Worm (Caenorhabditis elegans) whole organism, L4 larva: ENCODE results near the gene nuo-4.
A peak's percentile ranks its signal among the peaks of the same experiment; 100 is the strongest.

Experiments used
- F10B5.3 ChIP-seq: sonication (generic microtip); optimal IDR thresholded peaks from 2 replicates; lab custom pipeline; 2016; ENCODE audit warnings: mild to moderate bottlenecking, missing genetic modification characterization, missing compliant biosample characterization
- F37D6.2 ChIP-seq: sonication (generic microtip); optimal IDR thresholded peaks from 2 replicates; lab custom pipeline; 2016; ENCODE audit warnings: mild to moderate bottlenecking, missing genetic modification characterization, missing compliant biosample characterization
- F44E2.7 ChIP-seq: fragments of 200-800 bp; sonication (Bioruptor generic); IDR thresholded peaks from 2 replicates; pipeline ENCODE4 v2.1.2; 2022; ENCODE audit warnings: missing genetic modification characterization, missing compliant biosample characterization
- F49E8.2 ChIP-seq: sonication (generic microtip); optimal IDR thresholded peaks from 2 replicates; lab custom pipeline; 2016; ENCODE audit warnings: missing compliant biosample characterization, mild to moderate bottlenecking, missing genetic modification characterization, borderline replicate concordance
- R02D3.7 ChIP-seq: fragments of 150-350 bp; sonication (generic microtip); optimal IDR thresholded peaks from 3 replicates; lab custom pipeline; 2014; ENCODE audit warnings: missing biosample characterization, missing genetic modification characterization
- ZK337.2 ChIP-seq: fragments of 200-800 bp; sonication (Bioruptor generic); IDR thresholded peaks from 2 replicates; pipeline ENCODE4 v1.3.6; 2022; ENCODE audit warnings: missing genetic modification reagents, missing genetic modification characterization, missing compliant biosample characterization
- aha-1 ChIP-seq: fragments of 150-350 bp; peaks from one replicate; lab custom pipeline; 2014; ENCODE audit warnings: missing biosample characterization, missing genetic modification characterization
- arid-1 ChIP-seq: fragments of 200-800 bp; sonication (Bioruptor generic); conservative IDR thresholded peaks from 2 replicates; pipeline ENCODE4 v1.3.6; 2022; ENCODE audit warnings: missing genetic modification reagents, missing genetic modification characterization, missing compliant biosample characterization
- ceh-44 ChIP-seq: fragments of 200-800 bp; sonication (Bioruptor generic); IDR thresholded peaks from 2 replicates; pipeline ENCODE4 v1.3.6; 2022; ENCODE audit warnings: missing genetic modification reagents, missing genetic modification characterization, missing compliant biosample characterization
- cey-2 ChIP-seq: sonication (generic microtip); optimal IDR thresholded peaks from 3 replicates; lab custom pipeline; 2017; ENCODE audit warnings: missing genetic modification characterization, mild to moderate bottlenecking, missing compliant biosample characterization, antibody characterized with exemption, borderline replicate concordance; ENCODE audit not compliant: insufficient read depth
- ctbp-1 ChIP-seq: fragments of 200-800 bp; sonication (Bioruptor generic); IDR thresholded peaks from 2 replicates; pipeline ENCODE4 v1.3.6; 2022; ENCODE audit warnings: missing genetic modification reagents, missing genetic modification characterization, missing compliant biosample characterization
- daf-16 ChIP-seq, 3 experiments: sonication (generic microtip); optimal IDR thresholded peaks; 2 replicates each; lab custom pipeline; 2016 to 2017; ENCODE audit warnings: missing genetic modification characterization in 3 of 3, missing genetic modification reagents in 3 of 3, mild to moderate bottlenecking in 2 of 3, missing compliant biosample characterization in 2 of 3, missing biosample characterization in 1 of 3, moderate library complexity in 1 of 3
- dmd-6 ChIP-seq: fragments of 200-800 bp; sonication (Bioruptor generic); IDR thresholded peaks from 2 replicates; pipeline ENCODE4 v1.3.6; 2022; ENCODE audit warnings: missing genetic modification reagents, missing genetic modification characterization, missing compliant biosample characterization
- dmd-8 ChIP-seq: fragments of 200-800 bp; sonication (Bioruptor generic); IDR thresholded peaks from 2 replicates; pipeline ENCODE4 v1.3.6; 2022; ENCODE audit warnings: missing genetic modification characterization, missing compliant biosample characterization
- dpl-1 ChIP-seq: fragments of 150-350 bp; optimal IDR thresholded peaks from 2 replicates; lab custom pipeline; 2014; ENCODE audit warnings: missing biosample characterization, missing genetic modification reagents, missing genetic modification characterization
- duxl-1 ChIP-seq: sonication (generic microtip); optimal IDR thresholded peaks from 2 replicates; lab custom pipeline; 2016; ENCODE audit warnings: mild to moderate bottlenecking, missing genetic modification characterization, moderate library complexity, missing compliant biosample characterization; ENCODE audit not compliant: poor library complexity
- dve-1 ChIP-seq: sonication (generic microtip); optimal IDR thresholded peaks from 2 replicates; lab custom pipeline; 2017; ENCODE audit warnings: antibody characterized with exemption, mild to moderate bottlenecking, missing genetic modification characterization, missing compliant biosample characterization; ENCODE audit not compliant: insufficient read depth
- hlh-11 ChIP-seq: fragments of 200-800 bp; sonication (Bioruptor generic); optimal IDR thresholded peaks from 2 replicates; lab custom pipeline; 2018; ENCODE audit warnings: mild to moderate bottlenecking, missing genetic modification characterization, missing compliant biosample characterization
- hlh-30 ChIP-seq: sonication (generic microtip); optimal IDR thresholded peaks from 2 replicates; lab custom pipeline; 2017; ENCODE audit warnings: antibody characterized with exemption, mild to moderate bottlenecking, missing genetic modification characterization, missing compliant biosample characterization; ENCODE audit not compliant: insufficient read depth
- hmg-1.1 ChIP-seq: fragments of 200-800 bp; sonication (Bioruptor generic); IDR thresholded peaks from 2 replicates; pipeline ENCODE4 v1.3.6; 2022; ENCODE audit warnings: missing genetic modification reagents, missing genetic modification characterization, missing compliant biosample characterization
- lin-1 ChIP-seq: fragments of 200-800 bp; sonication (Bioruptor generic); IDR thresholded peaks from 2 replicates; pipeline ENCODE4 v1.3.6; 2022; ENCODE audit warnings: missing genetic modification reagents, missing genetic modification characterization, missing compliant biosample characterization
- lin-15B ChIP-seq: fragments of 150-350 bp; sonication (generic microtip); optimal IDR thresholded peaks from 3 replicates; lab custom pipeline; 2014; ENCODE audit warnings: missing biosample characterization, missing genetic modification characterization
- lir-3 ChIP-seq: sonication (generic microtip); optimal IDR thresholded peaks from 2 replicates; lab custom pipeline; 2016; ENCODE audit warnings: mild to moderate bottlenecking, missing genetic modification characterization, missing compliant biosample characterization
- madf-5 ChIP-seq, 2 experiments: fragments of 200-800 bp; sonication (Bioruptor generic); IDR thresholded peaks; 2 replicates each; pipeline ENCODE4 v1.3.6; 2022; ENCODE audit warnings: missing compliant biosample characterization in 2 of 2, missing genetic modification characterization in 2 of 2
- madf-9 ChIP-seq: fragments of 200-800 bp; sonication (Bioruptor generic); conservative IDR thresholded peaks from 2 replicates; pipeline ENCODE4 v1.3.6; 2022; ENCODE audit warnings: missing genetic modification reagents, missing genetic modification characterization, missing compliant biosample characterization
- mdl-1 ChIP-seq, 2 experiments: fragments of 150-350 bp in 1 of 2; sonication (generic microtip) in 1 of 2; optimal IDR thresholded peaks; 2 replicates each; lab custom pipeline; 2014 to 2017; ENCODE audit warnings: missing biosample characterization in 2 of 2, missing genetic modification characterization in 2 of 2
- mdt-29 ChIP-seq: fragments of 200-800 bp; sonication (Bioruptor generic); IDR thresholded peaks from 2 replicates; pipeline ENCODE4 v1.3.6; 2022; ENCODE audit warnings: missing genetic modification reagents, missing genetic modification characterization, missing compliant biosample characterization
- mep-1 ChIP-seq: fragments of 150-350 bp; sonication (generic microtip); optimal IDR thresholded peaks from 3 replicates; lab custom pipeline; 2014; ENCODE audit warnings: missing biosample characterization, missing genetic modification characterization
- mes-2 ChIP-seq: sonication (generic microtip); optimal IDR thresholded peaks from 2 replicates; lab custom pipeline; 2016; ENCODE audit warnings: missing genotype, mild to moderate bottlenecking, missing genetic modification characterization, missing compliant biosample characterization; ENCODE audit not compliant: poor library complexity, severe bottlenecking
- mxl-2 ChIP-seq: fragments of 200-800 bp; sonication (Bioruptor generic); conservative IDR thresholded peaks from 2 replicates; pipeline ENCODE4 v1.3.6; 2022; ENCODE audit warnings: missing genetic modification reagents, missing genetic modification characterization, missing compliant biosample characterization
- nhr-111 ChIP-seq: fragments of 200-800 bp; sonication (Bioruptor generic); optimal IDR thresholded peaks from 2 replicates; lab custom pipeline; 2018; ENCODE audit warnings: mild to moderate bottlenecking, missing genetic modification characterization, missing compliant biosample characterization
- nhr-237 ChIP-seq: sonication (generic microtip); optimal IDR thresholded peaks from 2 replicates; lab custom pipeline; 2017; ENCODE audit warnings: missing biosample characterization, missing genetic modification characterization
- nhr-25 ChIP-seq: sonication (generic microtip); optimal IDR thresholded peaks from 2 replicates; lab custom pipeline; 2017; ENCODE audit warnings: missing genetic modification characterization, mild to moderate bottlenecking, missing compliant biosample characterization, antibody characterized with exemption, moderate library complexity, borderline replicate concordance; ENCODE audit not compliant: insufficient read depth
- nhr-28 ChIP-seq: fragments of 150-350 bp; optimal IDR thresholded peaks from 2 replicates; lab custom pipeline; 2014; ENCODE audit warnings: missing biosample characterization, missing genetic modification characterization
- nhr-41 ChIP-seq: fragments of 200-800 bp; sonication (Bioruptor generic); IDR thresholded peaks from 2 replicates; pipeline ENCODE4 v1.3.6; 2022; ENCODE audit warnings: missing genetic modification reagents, missing genetic modification characterization, missing compliant biosample characterization
- nhr-6 ChIP-seq: fragments of 150-350 bp; optimal IDR thresholded peaks from 2 replicates; lab custom pipeline; 2014; ENCODE audit warnings: missing biosample characterization, missing genetic modification characterization
- nhr-76 ChIP-seq: fragments of 150-350 bp; optimal IDR thresholded peaks from 2 replicates; lab custom pipeline; 2014; ENCODE audit warnings: missing biosample characterization, missing genetic modification characterization
- nhr-77 ChIP-seq: fragments of 150-350 bp; optimal IDR thresholded peaks from 2 replicates; lab custom pipeline; 2014; ENCODE audit warnings: missing biosample characterization, missing genetic modification characterization
- pha-4 ChIP-seq, 2 experiments: fragments of 150-350 bp in 1 of 2; fragments of 200-800 bp in 1 of 2; sonication (Bioruptor generic) in 1 of 2; IDR thresholded peaks in 1 of 2; optimal IDR thresholded peaks in 1 of 2; 2 replicates each; pipeline versions ENCODE4 v1.3.6 to Lab custom; 2014 to 2022; ENCODE audit warnings: missing genetic modification characterization in 2 of 2, missing genetic modification reagents in 2 of 2, missing biosample characterization in 1 of 2, missing compliant biosample characterization in 1 of 2
- php-3 ChIP-seq: fragments of 200-800 bp; sonication (Bioruptor generic); IDR thresholded peaks from 2 replicates; pipeline ENCODE4 v1.3.6; 2022; ENCODE audit warnings: missing genetic modification reagents, missing genetic modification characterization, missing compliant biosample characterization
- pqm-1 ChIP-seq: sonication (generic microtip); optimal IDR thresholded peaks from 2 replicates; lab custom pipeline; 2017; ENCODE audit warnings: missing biosample characterization, missing genetic modification characterization
- sdz-12 ChIP-seq: fragments of 200-800 bp; sonication (Bioruptor generic); optimal IDR thresholded peaks from 2 replicates; lab custom pipeline; 2018; ENCODE audit warnings: mild to moderate bottlenecking, missing genetic modification characterization, missing compliant biosample characterization
- skn-1 ChIP-seq: fragments of 150-350 bp; optimal IDR thresholded peaks from 2 replicates; lab custom pipeline; 2014; ENCODE audit warnings: missing biosample characterization, missing genetic modification characterization
- snpc-4 ChIP-seq: fragments of 150-350 bp; optimal IDR thresholded peaks from 2 replicates; lab custom pipeline; 2014; ENCODE audit warnings: missing biosample characterization, missing genetic modification characterization
- tag-97 ChIP-seq: fragments of 200-800 bp; sonication (Bioruptor generic); IDR thresholded peaks from 2 replicates; pipeline ENCODE4 v1.3.6; 2022; ENCODE audit warnings: missing genetic modification characterization, missing compliant biosample characterization
- tra-1 ChIP-seq: fragments of 200-800 bp; sonication (Bioruptor generic); IDR thresholded peaks from 2 replicates; pipeline ENCODE4 v1.3.6; 2022; ENCODE audit warnings: missing genetic modification reagents, missing genetic modification characterization, missing compliant biosample characterization
- unc-39 ChIP-seq: sonication (generic microtip); optimal IDR thresholded peaks from 2 replicates; lab custom pipeline; 2017; ENCODE audit warnings: missing biosample characterization, missing genetic modification characterization
- unc-62 ChIP-seq, 3 experiments: fragments of 150-350 bp in 1 of 3; sonication (generic microtip); optimal IDR thresholded peaks in 2 of 3; peaks in 1 of 3; 1 replicate in 1 of 3; 2 replicates in 2 of 3; lab custom pipeline; 2014 to 2017; ENCODE audit warnings: missing biosample characterization in 3 of 3, missing genetic modification characterization in 3 of 3, missing genetic modification reagents in 3 of 3, missing genotype in 1 of 3
- zfp-3 ChIP-seq: fragments of 200-800 bp; sonication (Bioruptor generic); conservative IDR thresholded peaks from 2 replicates; pipeline ENCODE4 v1.3.6; 2022; ENCODE audit warnings: missing genetic modification reagents, missing genetic modification characterization, missing compliant biosample characterization
- zip-2 ChIP-seq: fragments of 150-350 bp; optimal IDR thresholded peaks from 2 replicates; lab custom pipeline; 2014; ENCODE audit warnings: missing biosample characterization, missing genetic modification characterization
- ztf-7 ChIP-seq: fragments of 150-350 bp; optimal IDR thresholded peaks from 2 replicates; lab custom pipeline; 2014; ENCODE audit warnings: missing biosample characterization, missing genetic modification characterization

nuo-4 gene

ce11 chrIII:7107965-7108364, 50.6 kb downstream of the nuo-4 start, which contains the start of gene odd-1:
odd-1 (plus strand) TSS chrIII:7108313.
- TF ChIP-seq ztf-7 (tag; lab: Kevin White, UChicago) (no peak), hlh-30 (tag; lab: Kevin White, UChicago) (no peak), nhr-111 (GFP tag; lab: Kevin White, UChicago) (no peak), unc-39 (tag; lab: Kevin White, UChicago) (no peak), F10B5.3 (tag; lab: Kevin White, UChicago) (no peak), nhr-6 (tag; lab: Kevin White, UChicago) (no peak), pqm-1 (tag; lab: Kevin White, UChicago) (peak; percentile 77), unc-62 (GFP tag; optimal IDR thresholded peaks at IDR 0.05 in 1 of 2; lab: Kevin White, UChicago) (no peak), unc-62 (tag; optimal IDR thresholded peaks at IDR 0.05; lab: Kevin White, UChicago) (no peak), madf-9 (no peak), dve-1 (tag; lab: Kevin White, UChicago) (peak; percentile 33), R02D3.7 (tag; lab: Kevin White, UChicago) (no peak), duxl-1 (no peak), daf-16 (GFP tag; optimal IDR thresholded peaks at IDR 0.05; lab: Kevin White, UChicago) (no peak), daf-16 (tag; optimal IDR thresholded peaks at IDR 0.05; lab: Kevin White, UChicago) (peak; percentile 49), nhr-237 (tag; lab: Kevin White, UChicago) (no peak), dmd-6 (peak; percentile 24; the same call in 1 of the 2 replicates), mep-1 (tag; lab: Kevin White, UChicago) (no peak), nhr-41 (GFP tag; lab: Robert Waterston, UW) (no peak), nhr-76 (no peak), lin-1 (GFP tag; lab: Robert Waterston, UW) (no peak), arid-1 (GFP tag; lab: Robert Waterston, UW) (no peak), ctbp-1 (no peak), pha-4 (GFP tag; IDR thresholded peaks at IDR 0.05; lab: Robert Waterston, UW) (no peak), pha-4 (tag; optimal IDR thresholded peaks at IDR 0.05; lab: Kevin White, UChicago) (no peak), tag-97 (no peak), mxl-2 (GFP tag; lab: Robert Waterston, UW) (no peak), aha-1 (tag; lab: Kevin White, UChicago) (peak; percentile 82), zip-2 (tag; lab: Kevin White, UChicago) (no peak), madf-5 (GFP tag; IDR thresholded peaks at IDR 0.05; lab: Robert Waterston, UW) (no peak), mes-2 (tag; lab: Kevin White, UChicago) (no peak), lir-3 (tag; lab: Kevin White, UChicago) (no peak), hlh-11 (peak; percentile 9), tra-1 (GFP tag; lab: Robert Waterston, UW) (no peak), ceh-44 (no peak), nhr-77 (tag; lab: Kevin White, UChicago) (no peak), F37D6.2 (tag; lab: Kevin White, UChicago) (no peak), nhr-28 (tag; lab: Kevin White, UChicago) (peak; percentile 30), hmg-1.1 (no peak)

ce11 chrIII:7106854-7107253, 51.8 kb downstream of the nuo-4 start:
- TF ChIP-seq ZK337.2 (no peak), snpc-4 (tag; lab: Kevin White, UChicago) (no peak), php-3 (GFP tag; lab: Robert Waterston, UW) (no peak), mdl-1 (tag; optimal IDR thresholded peaks at IDR 0.05; lab: Kevin White, UChicago) (no peak), sdz-12 (GFP tag; lab: Kevin White, UChicago) (no peak), nhr-25 (tag; lab: Kevin White, UChicago) (no peak), zfp-3 (no peak), F44E2.7 (GFP tag; lab: Robert Waterston, UW) (no peak), dmd-8 (GFP tag; lab: Robert Waterston, UW) (no peak), dpl-1 (no peak), mep-1 (tag; lab: Kevin White, UChicago) (no peak), skn-1 (tag; lab: Kevin White, UChicago) (no peak), lin-15B (tag; lab: Kevin White, UChicago) (no peak), mdt-29 (GFP tag; lab: Robert Waterston, UW) (no peak), F49E8.2 (tag; lab: Kevin White, UChicago) (no peak), cey-2 (tag; lab: Kevin White, UChicago) (no peak)
